Worm (Caenorhabditis elegans): ENCODE data around the gene pxl-1.

Gene pxl-1

DNA sequence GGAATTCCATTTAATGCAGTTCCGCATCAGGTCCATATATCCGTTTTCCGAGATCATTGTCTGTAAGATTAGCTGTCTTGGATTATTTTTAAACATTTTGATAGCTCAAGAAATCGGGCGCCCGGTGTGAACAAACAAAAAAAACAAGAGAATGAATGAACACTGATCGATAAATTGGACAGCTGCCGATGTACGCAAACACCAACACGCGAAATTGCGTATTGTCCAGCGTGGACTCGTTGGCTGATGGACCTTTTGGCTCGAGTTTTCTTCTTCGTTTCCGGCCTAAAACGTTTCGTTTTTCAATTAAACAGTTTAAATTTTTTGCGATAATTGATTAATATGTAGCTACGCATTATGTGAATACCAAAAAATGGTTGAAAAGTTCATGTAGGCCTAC is 10.2 kb upstream of the pxl-1 start, which contains the start of gene dpff-1:
Gene dpff-1 (minus strand): TSS at position 288 of the 400 bp plus-strand sequence.
- TF ChIP-seq nhr-120 (GFP tag; IDR thresholded peaks at IDR 0.05) (no peak), Y95B8A.8 (GFP tag; IDR thresholded peaks at IDR 0.05) (no peak), ceh-79 (tag; optimal IDR thresholded peaks at IDR 0.05) (no peak), B0035.1 (tag; optimal IDR thresholded peaks at IDR 0.05) (no peak), ceh-27 (GFP tag; optimal IDR thresholded peaks at IDR 0.05) (no peak), Y56A3A.18 (GFP tag; IDR thresholded peaks at IDR 0.05) (no peak), attf-5 (GFP tag; optimal IDR thresholded peaks at IDR 0.05) (no peak), nhr-179 (tag; optimal IDR thresholded peaks at IDR 0.05) (no peak), D2030.7 (GFP tag; IDR thresholded peaks at IDR 0.05) (no peak), K12H6.12 (tag; optimal IDR thresholded peaks at IDR 0.05) (no peak), hmg-1.2 (GFP tag; IDR thresholded peaks at IDR 0.05) (peak; percentile 19; the same call in 1 of the 2 replicates), mcd-1 (GFP tag; IDR thresholded peaks at IDR 0.05) (no peak), bed-2 (GFP tag; IDR thresholded peaks at IDR 0.05) (no peak), nfyb-1 (GFP tag; IDR thresholded peaks at IDR 0.05) (0 out of 2 replicates have a peak, but pooled peaks have one; percentile 27), madf-8 (GFP tag; conservative IDR thresholded peaks at IDR 0.05) (no peak), dpff-1 (tag; optimal IDR thresholded peaks at IDR 0.05) (no peak), tbx-9 (tag; optimal IDR thresholded peaks at IDR 0.05; ENCODE audit: borderline replicate concordance) (no peak), sptf-2 (GFP tag; optimal IDR thresholded peaks at IDR 0.05) (no peak), ztf-25 (GFP tag; IDR thresholded peaks at IDR 0.05) (no peak), hsf-1 (GFP tag; IDR thresholded peaks at IDR 0.05) (no peak), unc-130 (GFP tag; optimal IDR thresholded peaks at IDR 0.05) (no peak), lir-1 (GFP tag; conservative IDR thresholded peaks at IDR 0.05) (no peak), F33H1.4 (GFP tag; IDR thresholded peaks at IDR 0.05) (peak; percentile 19; the same call in 1 of the 2 replicates)

DNA sequence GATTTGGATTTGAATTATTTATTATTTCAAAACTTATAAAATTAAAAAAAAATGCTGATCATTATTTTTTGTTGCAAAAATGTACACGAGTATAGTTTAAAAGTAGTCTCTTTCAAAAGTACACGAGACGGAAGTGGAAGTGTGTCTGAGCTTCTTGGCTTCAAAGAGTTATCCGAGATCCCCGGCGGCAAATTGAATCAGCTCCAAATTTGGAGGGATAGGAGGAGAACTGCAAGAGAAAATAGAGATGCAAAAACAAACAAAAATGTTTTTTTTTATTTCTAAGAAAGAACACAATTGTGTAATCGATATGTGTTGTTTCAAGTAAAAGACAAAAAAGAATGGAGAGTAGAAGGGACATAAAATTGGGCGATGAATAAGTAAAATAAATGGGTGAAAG is 6.7 kb upstream of the pxl-1 start:
- TF ChIP-seq ztf-28 (GFP tag; IDR thresholded peaks at IDR 0.05) (no peak), nhr-179 (tag; optimal IDR thresholded peaks at IDR 0.05) (no peak), snpc-3.4 (tag; optimal IDR thresholded peaks at IDR 0.05) (no peak), Y53G8AR.9 (GFP tag; conservative IDR thresholded peaks at IDR 0.05) (no peak), madf-3 (GFP tag; IDR thresholded peaks at IDR 0.05) (no peak), dpl-1 (GFP tag; optimal IDR thresholded peaks at IDR 0.05) (no peak), ztf-22 (GFP tag; optimal IDR thresholded peaks at IDR 0.05) (no peak), aptf-3 (GFP tag; IDR thresholded peaks at IDR 0.05) (no peak), egrh-3 (GFP tag; IDR thresholded peaks at IDR 0.05) (no peak)

DNA sequence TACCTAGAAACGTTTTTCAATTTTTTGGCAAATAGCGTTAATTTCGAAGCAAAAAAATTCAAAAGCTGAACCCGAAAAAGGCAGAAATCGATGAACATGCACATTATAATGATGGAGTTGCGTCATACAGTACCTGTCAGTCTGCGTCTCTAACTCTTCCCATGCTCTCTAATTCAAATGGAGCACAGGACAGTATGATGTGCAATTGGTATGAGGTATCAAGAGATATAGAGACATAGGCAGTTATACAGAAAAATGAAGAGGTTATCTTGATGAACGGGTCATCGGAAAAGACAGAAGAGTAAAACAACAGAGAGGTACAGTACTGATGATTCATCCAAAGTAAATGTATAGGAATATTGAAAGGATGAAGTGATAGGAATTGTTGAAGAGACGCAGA is 4.9 kb upstream of the pxl-1 start:
- TF ChIP-seq egl-18 (GFP tag; IDR thresholded peaks at IDR 0.05) (no peak), nhr-80 (tag; optimal IDR thresholded peaks at IDR 0.05) (peak; percentile 28), hmg-1.2 (GFP tag; IDR thresholded peaks at IDR 0.05) (peak; percentile 61; the same call in 1 of the 2 replicates)

DNA sequence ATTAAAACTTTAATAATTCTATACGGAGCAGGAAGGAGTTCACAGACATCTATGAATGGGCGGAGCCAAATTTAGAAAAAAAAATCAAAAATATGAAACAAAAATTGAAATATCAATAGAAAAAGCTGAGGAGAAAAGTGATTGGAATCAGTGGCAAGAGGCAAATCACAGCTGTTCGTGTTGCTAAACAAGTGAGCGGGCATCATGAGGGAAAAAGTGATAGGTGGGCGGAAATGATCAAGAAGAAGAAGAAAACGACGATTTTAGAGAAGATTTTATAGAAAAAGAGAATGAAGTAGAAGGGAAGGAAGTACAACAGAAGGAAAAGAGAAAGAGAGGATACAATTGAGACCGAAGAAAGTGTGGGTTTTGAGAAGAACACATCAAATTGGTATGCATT is 2.8 kb upstream of the pxl-1 start:
- no peak for TF ChIP-seq mel-28 (tag; optimal IDR thresholded peaks at IDR 0.05; ENCODE audit: borderline replicate concordance)
- no peak for TF ChIP-seq dox-1 (GFP tag; IDR thresholded peaks at IDR 0.05)
- TF ChIP-seq cebp-2 (GFP tag; IDR thresholded peaks at IDR 0.05) = no peak
- no peak for TF ChIP-seq nhr-179 (tag; optimal IDR thresholded peaks at IDR 0.05)
- TF ChIP-seq chd-7 (tag; optimal IDR thresholded peaks at IDR 0.05) = no peak
- TF ChIP-seq mxl-1 (tag; optimal IDR thresholded peaks at IDR 0.05) = no peak
- no peak for TF ChIP-seq dpff-1 (tag; optimal IDR thresholded peaks at IDR 0.05)
- TF ChIP-seq K12H6.12 (tag; optimal IDR thresholded peaks at IDR 0.05) = no peak
- TF ChIP-seq ceh-91 (GFP tag; IDR thresholded peaks at IDR 0.05) = no peak
- TF ChIP-seq Y53F4B.3 (GFP tag; IDR thresholded peaks at IDR 0.05) = no peak
- TF ChIP-seq nhr-27 (tag; optimal IDR thresholded peaks at IDR 0.05) = no peak
- no peak for TF ChIP-seq B0035.1 (tag; optimal IDR thresholded peaks at IDR 0.05)
- TF ChIP-seq attf-3 (GFP tag; conservative IDR thresholded peaks at IDR 0.05) = no peak
- TF ChIP-seq B0019.2 (GFP tag; conservative IDR thresholded peaks at IDR 0.05) = no peak
- no peak for TF ChIP-seq hlh-12 (tag; optimal IDR thresholded peaks at IDR 0.05)
- TF ChIP-seq ceh-27 (GFP tag; optimal IDR thresholded peaks at IDR 0.05) = no peak
- no peak for TF ChIP-seq repo-1 (tag; optimal IDR thresholded peaks at IDR 0.05)
- no peak for TF ChIP-seq ets-4 (GFP tag; optimal IDR thresholded peaks at IDR 0.05)
- TF ChIP-seq ceh-79 (tag; optimal IDR thresholded peaks at IDR 0.05) = no peak

Measured in whole organism, young adult.